Fruit fly (Drosophila melanogaster) S2 (cell line): ENCODE data around the gene hth.

Experiments
- CG8478 ChIP-seq: fragments of >200 bp; optimal IDR thresholded peaks from 2 replicates; lab custom pipeline; 2018
- CTCF ChIP-seq, 2 experiments: fragments of >200 bp; optimal IDR thresholded peaks; 2 replicates each; lab custom pipeline; 2018

DNA sequence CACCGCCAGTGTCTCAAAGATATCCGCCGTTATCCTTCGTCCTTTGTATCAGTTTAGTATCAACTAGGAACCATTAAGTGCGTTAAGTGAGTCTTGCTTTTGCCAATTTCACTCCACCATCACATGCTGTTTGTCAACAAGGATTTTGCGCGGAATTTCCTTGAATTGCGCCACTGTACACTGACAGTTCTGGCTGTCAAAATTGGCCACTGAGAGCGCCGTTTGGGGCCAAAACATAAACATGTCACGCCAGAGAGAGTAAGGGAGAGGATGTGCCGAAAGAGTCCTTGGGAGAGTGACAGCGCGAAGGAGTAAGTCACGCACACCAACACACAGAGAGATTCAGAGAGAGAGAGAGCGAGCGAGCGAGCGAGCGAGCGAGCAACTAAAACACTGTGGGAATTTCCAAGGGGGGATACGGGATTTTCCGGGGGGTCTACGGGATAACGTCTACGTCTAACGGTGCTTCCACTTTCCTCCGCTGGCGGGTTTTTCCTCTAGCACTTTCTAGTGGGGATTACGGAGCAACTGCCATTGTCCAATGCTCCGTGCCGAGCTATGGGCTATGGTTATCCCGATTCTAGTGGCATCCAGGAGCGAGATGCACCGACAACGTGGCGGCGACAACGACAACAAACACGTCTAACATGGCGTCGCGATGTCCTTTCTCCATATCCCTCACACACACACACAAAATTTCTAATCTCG lies 573 bp downstream of the hth start:
- TF ChIP-seq CG8478 (lab: Kevin White, UChicago) (no peak), CTCF (optimal IDR thresholded peaks at IDR 0.05; lab: Kevin White, UChicago) (no peak)
